Worm (Caenorhabditis elegans): ENCODE measurements around the gene srz-25.

srz-25 gene

DNA sequence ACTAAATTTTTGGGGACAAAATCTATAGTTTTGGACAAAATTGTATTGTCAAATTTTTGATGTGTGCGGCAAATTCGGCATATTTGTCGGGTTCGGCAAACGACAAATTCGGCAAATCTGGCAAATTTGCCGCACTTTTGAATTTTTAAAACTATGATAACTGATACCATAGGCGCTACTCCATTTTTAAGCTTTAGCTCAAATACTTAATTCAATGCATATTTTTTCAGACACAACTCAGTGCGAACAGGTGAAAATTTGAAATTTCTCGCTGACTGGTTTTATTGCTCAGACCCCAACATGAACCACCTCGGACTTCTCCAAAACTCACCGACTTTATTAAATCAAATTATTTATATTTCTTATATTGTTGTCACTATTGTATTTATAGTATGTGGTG lies at the start of gene srz-25:
Gene srz-25 (plus strand): TSS at position 301 of the 400 bp plus-strand sequence.
- TF ChIP-seq unc-62 (GFP tag; optimal IDR thresholded peaks at IDR 0.05), result no peak

DNA sequence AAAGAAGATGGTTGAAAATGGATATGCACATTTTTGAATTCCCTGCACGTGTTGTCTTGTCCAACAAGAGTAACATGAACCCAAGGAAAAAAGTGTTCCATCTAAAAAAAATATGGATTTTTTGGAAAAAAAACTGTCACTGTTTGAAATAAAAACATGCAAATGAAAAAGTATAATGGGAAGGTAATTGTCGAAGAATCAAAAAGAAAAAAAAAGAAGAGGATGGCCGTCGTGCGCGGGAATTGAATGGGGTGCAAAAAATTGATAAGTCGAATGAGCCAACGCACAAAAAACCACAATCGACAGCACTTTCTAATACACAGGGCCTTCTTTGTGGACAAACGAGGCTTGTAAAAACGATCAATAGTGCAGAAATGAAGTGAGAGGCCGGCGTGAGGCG lies 46.7 kb upstream of the srz-25 start, which contains the start of gene fbxa-102:
Gene fbxa-102 (minus strand): TSS at position 101 of the 400 bp plus-strand sequence.
- TF ChIP-seq unc-62 (GFP tag; optimal IDR thresholded peaks at IDR 0.05), result no peak

DNA sequence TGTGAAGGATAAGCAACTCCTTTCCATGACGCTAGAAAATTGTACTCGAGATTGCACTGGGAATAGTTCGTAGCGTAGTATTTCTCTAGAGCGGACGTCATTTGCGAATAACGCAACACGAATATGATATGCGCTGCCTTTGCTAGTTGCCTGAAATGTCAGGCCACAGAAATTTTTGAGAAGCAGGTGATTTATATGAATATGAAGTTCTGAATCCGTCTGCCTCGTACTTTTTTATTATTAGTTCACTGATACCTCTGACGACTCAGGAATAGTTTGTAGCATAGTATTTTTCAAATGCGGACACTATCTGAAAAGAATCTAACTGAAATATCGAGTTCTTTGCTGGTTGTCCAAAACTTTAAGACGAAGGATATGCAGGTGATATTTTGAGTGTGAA lies 44.3 kb upstream of the srz-25 start, which contains the start of gene srh-118:
Gene srh-118 (minus strand): TSS at position 101 of the 400 bp plus-strand sequence.
- TF ChIP-seq unc-62 (GFP tag; optimal IDR thresholded peaks at IDR 0.05), result no peak

DNA sequence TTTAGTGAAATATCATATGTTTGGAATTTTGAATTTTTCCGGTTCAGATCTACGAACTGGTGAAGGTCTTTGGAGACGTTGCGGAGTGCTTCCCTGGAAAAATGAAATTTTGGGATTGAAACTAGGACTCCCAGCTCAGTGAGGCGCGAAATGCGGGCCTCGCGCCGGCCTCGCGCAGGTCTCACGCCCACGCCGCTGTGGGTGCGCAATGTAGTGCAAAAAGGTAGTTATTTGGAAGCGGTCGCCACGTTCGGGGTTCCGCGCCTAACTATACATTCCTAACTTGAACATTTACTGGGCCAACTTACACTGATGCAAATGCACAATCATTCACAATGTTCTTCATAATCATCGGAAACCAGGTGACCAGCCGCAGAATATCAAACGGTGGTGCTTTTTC lies 40.3 kb upstream of the srz-25 start:
- TF ChIP-seq unc-62 (GFP tag; optimal IDR thresholded peaks at IDR 0.05), result no peak

DNA sequence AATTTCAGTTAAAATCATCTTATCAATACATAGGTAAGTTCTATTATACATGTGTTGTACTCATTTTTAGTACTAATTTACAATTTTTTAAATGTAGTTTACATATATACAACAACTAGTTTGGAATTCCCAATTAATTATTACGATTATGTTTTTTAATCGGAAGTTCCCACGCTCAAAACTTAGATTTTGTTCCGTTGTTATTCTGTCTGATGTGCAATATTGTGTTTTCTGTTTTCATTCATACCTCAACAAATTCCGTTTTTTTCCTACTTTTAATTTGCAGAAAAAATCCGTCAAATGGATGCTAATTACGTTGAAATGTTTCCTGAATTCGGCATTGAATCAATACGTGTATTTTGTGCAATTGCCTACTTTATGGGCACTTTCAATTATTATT lies 34.1 kb upstream of the srz-25 start, which contains the start of gene srw-31:
Gene srw-31 (plus strand): TSS at position 301 of the 400 bp plus-strand sequence.
- no peak for TF ChIP-seq unc-62 (GFP tag; optimal IDR thresholded peaks at IDR 0.05)

DNA sequence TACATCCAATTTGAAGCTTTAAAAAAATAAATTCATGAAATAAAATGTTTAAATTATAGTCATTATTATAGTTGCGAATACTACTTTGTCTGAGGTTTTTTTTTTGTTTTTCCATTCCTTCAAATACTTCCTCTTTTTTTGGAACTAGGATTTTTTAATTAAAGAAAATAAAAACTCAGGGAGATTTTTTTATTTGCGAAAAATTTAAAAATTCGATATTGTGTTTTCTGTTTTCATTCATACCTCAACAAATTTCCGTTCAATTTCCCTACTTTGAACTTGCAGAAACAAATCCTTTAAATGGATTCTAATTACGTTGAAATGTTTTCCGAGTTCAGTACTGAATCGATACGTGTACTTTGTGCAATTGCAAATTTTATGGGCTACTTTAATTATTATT lies 31.9 kb upstream of the srz-25 start, which contains the start of gene srw-32:
Gene srw-32 (plus strand): TSS at position 301 of the 400 bp plus-strand sequence.
- no peak for TF ChIP-seq unc-62 (GFP tag; optimal IDR thresholded peaks at IDR 0.05)

DNA sequence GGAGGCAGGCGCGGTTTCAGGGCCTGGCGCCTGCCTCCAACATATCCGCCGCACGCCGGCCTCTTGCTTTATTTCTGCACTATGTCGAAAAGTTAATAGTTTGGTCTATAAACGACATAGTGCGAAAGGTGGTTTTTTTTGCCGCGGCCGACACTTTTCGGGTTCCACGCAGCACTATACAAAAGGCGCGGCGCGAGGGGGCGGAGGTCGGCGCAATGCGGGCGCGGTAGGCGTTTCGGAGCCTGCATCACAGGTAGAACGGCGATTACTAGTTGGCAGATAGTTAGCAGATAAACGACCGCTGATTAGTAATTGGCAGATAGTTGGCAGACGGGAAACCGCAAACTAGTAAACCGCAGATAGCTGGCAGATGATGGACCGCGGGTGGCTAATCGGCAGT lies 27.6 kb upstream of the srz-25 start:
- no peak for TF ChIP-seq unc-62 (GFP tag; optimal IDR thresholded peaks at IDR 0.05)

DNA sequence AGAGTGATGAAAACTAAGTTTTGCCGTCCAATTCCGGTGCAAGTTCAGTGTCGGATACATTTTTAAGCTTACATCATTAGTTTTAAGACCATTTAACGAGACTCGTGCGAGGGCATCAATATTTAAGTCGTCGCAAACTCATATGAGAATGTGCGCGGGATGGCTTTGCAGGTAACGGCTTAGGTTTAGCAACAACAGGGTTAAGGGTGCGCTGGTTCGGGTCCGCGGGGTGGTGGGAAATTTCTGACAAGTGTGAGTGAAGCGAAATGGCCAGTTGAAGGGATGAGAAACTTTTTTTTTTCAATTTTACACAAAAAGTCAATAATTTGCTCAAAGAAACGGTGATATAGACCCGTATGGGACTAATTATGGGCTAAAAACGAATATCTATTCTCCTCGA lies 26.6 kb upstream of the srz-25 start:
- no peak for TF ChIP-seq unc-62 (GFP tag; optimal IDR thresholded peaks at IDR 0.05)

DNA sequence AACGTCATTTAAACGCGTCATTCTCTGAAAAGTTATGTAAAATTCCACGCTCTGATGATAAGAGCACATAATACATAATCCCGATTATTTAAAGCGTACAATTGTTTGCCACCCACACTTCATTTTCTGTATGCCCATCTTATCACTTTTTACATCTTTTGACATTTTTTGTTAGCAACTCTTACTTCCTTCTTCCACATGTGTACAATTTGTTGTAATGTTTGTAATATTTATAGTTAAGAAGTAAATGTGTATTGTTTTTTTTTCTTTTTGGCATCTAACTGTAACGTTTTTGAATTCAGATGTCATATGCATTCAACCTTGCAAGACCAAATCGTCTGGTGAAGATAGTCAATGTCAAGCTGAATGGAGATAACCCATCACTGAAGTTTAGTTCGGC lies 19.7 kb upstream of the srz-25 start, which contains the start of gene fbxa-136:
Gene fbxa-136 (plus strand): TSS at position 301 of the 400 bp plus-strand sequence.
- no peak for TF ChIP-seq unc-62 (GFP tag; optimal IDR thresholded peaks at IDR 0.05)

DNA sequence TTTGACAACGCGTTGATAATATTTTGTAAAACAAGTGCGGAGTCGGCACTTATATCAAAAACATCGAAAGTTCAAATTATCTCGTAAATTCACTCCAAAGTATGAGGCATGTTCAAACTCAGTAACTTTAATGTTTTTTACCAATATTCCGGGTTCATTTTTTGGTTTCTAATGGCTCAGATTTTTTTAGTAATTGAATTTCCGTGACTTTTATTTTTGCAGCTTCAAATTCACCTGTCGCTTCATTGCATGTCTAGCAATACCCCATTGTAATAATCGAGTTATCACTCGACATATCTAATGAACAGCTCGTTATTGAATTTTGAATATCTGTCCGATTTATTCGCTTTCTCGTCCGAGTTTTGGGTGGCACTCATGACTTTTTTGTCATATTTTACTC lies 12.7 kb upstream of the srz-25 start, which contains the start of gene srz-90:
Gene srz-90 (plus strand): TSS at position 301 of the 400 bp plus-strand sequence.
- TF ChIP-seq unc-62 (GFP tag; optimal IDR thresholded peaks at IDR 0.05), result no peak

DNA sequence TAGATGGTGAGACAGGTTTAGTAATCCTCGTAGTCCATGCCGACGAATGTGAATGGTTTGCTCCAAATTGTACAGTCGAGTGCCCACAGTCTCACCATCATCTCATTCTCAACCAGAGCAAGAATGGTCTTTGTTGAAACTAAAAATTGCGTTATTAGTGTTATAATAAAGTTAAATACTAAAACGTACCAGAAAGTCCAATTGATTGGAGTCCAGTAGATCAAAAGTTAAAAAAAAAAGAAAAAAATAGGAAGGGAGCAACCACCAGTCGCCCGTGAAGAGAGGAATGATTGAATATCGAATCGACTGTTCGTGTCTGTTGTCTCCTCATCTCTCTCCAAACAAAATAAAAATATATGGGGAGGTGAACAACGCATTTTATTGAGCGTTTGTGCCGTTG lies 9.9 kb upstream of the srz-25 start, which contains the start of gene C18D4.12:
Gene C18D4.12 (minus strand): TSS at position 101 of the 400 bp plus-strand sequence.
- no peak for TF ChIP-seq unc-62 (GFP tag; optimal IDR thresholded peaks at IDR 0.05)

DNA sequence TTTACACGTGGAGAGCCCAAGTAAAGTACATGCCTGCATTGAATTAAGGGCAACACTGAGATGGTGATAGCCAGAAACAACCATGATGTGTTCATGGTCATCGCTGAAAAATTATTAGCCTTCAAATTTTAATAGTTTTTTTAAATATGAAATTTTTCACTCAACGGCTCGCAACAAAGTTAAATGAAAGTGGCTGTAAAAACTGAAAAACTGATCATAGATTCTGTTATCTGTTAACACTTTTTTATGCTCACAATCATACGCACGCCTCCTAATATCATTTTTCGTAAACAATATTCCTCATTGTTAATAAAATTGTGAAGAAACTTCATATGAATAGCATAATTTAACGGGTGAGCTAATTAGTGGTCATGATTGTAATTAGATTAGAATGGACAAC lies 9.0 kb upstream of the srz-25 start, which contains the start of gene C18D4.4:
Gene C18D4.4 (minus strand): TSS at position 101 of the 400 bp plus-strand sequence.
- TF ChIP-seq unc-62 (GFP tag; optimal IDR thresholded peaks at IDR 0.05), result no peak

DNA sequence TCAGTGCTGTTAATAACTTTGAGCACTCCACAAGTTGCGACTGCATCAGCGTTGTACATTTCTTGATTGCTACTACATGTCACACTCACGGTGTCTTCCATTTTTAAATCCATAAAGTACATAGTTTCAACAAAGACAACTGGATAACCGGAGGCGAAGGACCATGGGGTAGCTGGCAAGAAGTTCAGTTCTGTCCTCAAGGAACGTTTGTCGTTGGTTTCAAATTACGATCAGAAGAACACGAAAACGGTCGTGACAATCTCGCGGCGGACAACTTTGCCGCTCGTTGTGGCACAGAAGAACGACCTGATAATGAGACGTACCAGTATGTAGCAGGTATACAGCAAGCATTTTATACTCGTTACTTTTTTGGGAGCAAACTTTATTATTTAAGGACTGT lies 7.7 kb upstream of the srz-25 start, which contains the start of gene C18D4.3:
Gene C18D4.3 (minus strand): TSS at position 101 of the 400 bp plus-strand sequence.
- TF ChIP-seq unc-62 (GFP tag; optimal IDR thresholded peaks at IDR 0.05), result no peak

DNA sequence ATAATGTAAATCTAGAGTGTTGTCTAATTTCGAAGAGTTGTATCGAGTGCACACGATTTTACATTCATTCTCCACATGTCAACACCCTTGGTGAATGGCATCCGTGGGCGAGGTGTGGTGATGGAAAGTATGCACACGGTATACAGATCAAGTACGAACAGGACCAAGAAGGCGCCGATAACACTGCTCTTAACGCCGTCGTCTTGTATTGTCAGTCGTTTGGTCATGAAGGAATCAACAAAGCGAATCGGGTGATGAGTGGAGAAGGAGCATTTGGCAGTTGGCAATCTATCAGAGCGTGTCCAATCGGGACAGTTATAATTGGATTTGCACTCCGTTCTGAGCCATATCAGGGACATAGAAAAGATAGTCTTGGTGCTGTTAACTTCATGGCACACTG lies 7.2 kb upstream of the srz-25 start:
- TF ChIP-seq unc-62 (GFP tag; optimal IDR thresholded peaks at IDR 0.05), result no peak

DNA sequence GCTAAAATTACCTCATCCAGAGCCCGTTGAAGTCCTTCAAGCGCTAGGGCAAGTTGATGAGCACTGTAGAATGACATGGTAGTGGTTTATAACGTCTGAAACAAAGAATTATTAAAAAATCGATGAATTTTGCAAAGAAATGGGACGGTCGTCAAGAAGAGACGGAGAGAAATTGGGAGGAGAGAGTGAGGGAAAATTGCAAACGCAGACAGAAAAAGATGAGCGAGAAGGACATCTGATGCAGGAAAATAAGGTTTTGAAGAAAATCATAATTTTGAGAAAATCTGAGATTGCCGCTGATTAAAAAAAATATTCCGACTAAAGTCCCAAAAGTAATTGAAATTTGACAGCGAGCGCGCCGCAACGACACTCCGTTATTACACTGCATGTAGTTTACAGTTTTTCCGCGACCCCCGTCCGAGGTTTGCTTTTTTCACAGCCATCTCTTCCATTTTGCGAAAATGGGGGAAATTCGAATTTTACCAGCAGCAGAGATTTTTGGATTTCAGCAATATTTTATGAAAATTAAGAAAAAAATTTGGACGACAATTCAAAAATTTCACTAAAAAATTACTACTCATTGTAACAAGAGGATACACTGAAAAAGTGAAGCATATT lies 2.0 kb upstream of the srz-25 start, which contains the start of gene C18D4.6:
Gene C18D4.6 (minus strand): TSS at position 97 of the 618 bp plus-strand sequence.
- TF ChIP-seq unc-62 (GFP tag; optimal IDR thresholded peaks at IDR 0.05), result no peak

DNA sequence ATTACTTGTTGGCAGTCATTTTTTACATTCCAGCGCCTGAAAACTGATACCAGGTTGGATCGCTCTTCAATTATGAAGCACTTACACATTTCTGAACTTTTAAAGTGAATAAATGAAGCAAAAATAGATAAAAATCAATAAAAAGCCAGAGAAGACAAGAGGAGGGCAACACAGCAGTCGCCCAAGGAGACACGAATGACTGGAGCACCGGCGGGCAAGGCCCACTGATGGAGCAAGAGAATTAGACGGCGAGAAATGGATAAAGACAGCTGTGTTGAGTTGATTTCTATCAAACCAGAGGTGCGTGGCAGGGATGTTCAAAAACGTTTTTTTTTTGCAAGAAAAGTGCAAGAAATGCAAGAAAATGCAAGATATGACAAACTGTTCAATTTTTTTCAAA lies 1.1 kb upstream of the srz-25 start:
- TF ChIP-seq unc-62 (GFP tag; optimal IDR thresholded peaks at IDR 0.05), result no peak

DNA sequence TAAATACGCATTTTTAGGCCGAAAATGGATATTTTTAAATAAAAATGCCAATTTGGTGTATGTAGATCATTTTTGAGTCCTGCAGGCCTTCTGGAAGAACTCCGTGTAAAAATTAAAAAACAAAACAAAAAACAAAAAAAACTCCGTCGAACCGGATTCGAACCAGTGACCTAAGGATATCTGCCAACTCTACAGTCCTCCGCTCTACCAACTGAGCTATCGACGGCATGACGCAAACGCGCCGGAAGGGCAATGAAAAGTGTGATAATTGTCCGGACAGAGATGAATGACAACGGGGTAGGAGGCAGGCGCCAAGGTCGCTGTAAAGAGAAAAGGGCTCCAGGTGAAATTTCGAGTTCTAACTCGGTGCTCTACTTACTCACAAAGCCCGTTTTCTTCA lies 1.9 kb downstream of the srz-25 start:
- TF ChIP-seq unc-62 (GFP tag; optimal IDR thresholded peaks at IDR 0.05), result no peak
